Worm (Caenorhabditis elegans): ENCODE data around the gene F02H6.3.

ce11 chrIV:14224912-14225311 lies 21.7 kb downstream of the F02H6.3 start:
- TF ChIP-seq mdl-1 (tag; optimal IDR thresholded peaks at IDR 0.05) (no peak), jun-1 (tag; optimal IDR thresholded peaks at IDR 0.05) (no peak), snpc-4 (tag; optimal IDR thresholded peaks at IDR 0.05) (peak; percentile 78), ceh-82 (tag; optimal IDR thresholded peaks at IDR 0.05) (no peak), unc-62 (GFP tag; optimal IDR thresholded peaks at IDR 0.05) (no peak)
